Fruit fly (Drosophila melanogaster): ENCODE results near the gene CG8668.

- TF ChIP-seq h (optimal IDR thresholded peaks at IDR 0.05) (no peak), insv (optimal IDR thresholded peaks at IDR 0.05) (no peak), Sin3A (optimal IDR thresholded peaks at IDR 0.05) (no peak), ttk (optimal IDR thresholded peaks at IDR 0.05) (no peak), Myc (optimal IDR thresholded peaks at IDR 0.05) (no peak)
Measured at dm6 chr2L:8163588-8164166, 36.9 kb downstream of the CG8668 start.
